Worm (Caenorhabditis elegans) whole organism, L2 larva: ENCODE results near the gene srlf-37.

Experiments used
- C34F6.9 ChIP-seq: fragments of 150-350 bp; optimal IDR thresholded peaks from 2 replicates; lab custom pipeline; 2014; ENCODE audit warnings: missing biosample characterization, missing genetic modification characterization
- F13H6.1 ChIP-seq: sonication (generic microtip); optimal IDR thresholded peaks from 2 replicates; lab custom pipeline; 2016; ENCODE audit warnings: missing genetic modification characterization, missing compliant biosample characterization
- R02D3.7 ChIP-seq: fragments of 150-350 bp; optimal IDR thresholded peaks from 2 replicates; lab custom pipeline; 2014; ENCODE audit warnings: missing biosample characterization, missing genetic modification characterization
- Y55F3AM.14 ChIP-seq: fragments of 200-800 bp; sonication (Bioruptor generic); optimal IDR thresholded peaks from 2 replicates; lab custom pipeline; 2018; ENCODE audit warnings: mild to moderate bottlenecking, missing genetic modification characterization, missing compliant biosample characterization
- ZK546.5 ChIP-seq: sonication (generic microtip); optimal IDR thresholded peaks from 2 replicates; lab custom pipeline; 2017; ENCODE audit warnings: missing biosample characterization, missing genetic modification characterization
- alr-1 ChIP-seq: fragments of 150-350 bp; optimal IDR thresholded peaks from 2 replicates; lab custom pipeline; 2014; ENCODE audit warnings: missing biosample characterization, missing genetic modification characterization
- aly-2 ChIP-seq: fragments of 150-350 bp; optimal IDR thresholded peaks from 2 replicates; lab custom pipeline; 2014; ENCODE audit warnings: missing biosample characterization, missing genetic modification characterization
- ama-1 ChIP-seq: fragments of 150-350 bp; optimal IDR thresholded peaks from 2 replicates; lab custom pipeline; 2018; ENCODE audit warnings: inconsistent platforms
- blmp-1 ChIP-seq: sonication (generic microtip); optimal IDR thresholded peaks from 2 replicates; lab custom pipeline; 2017; ENCODE audit warnings: missing genetic modification characterization, mild to moderate bottlenecking, missing compliant biosample characterization, antibody characterized with exemption, moderate library complexity; ENCODE audit not compliant: insufficient read depth
- ceh-82 ChIP-seq: fragments of 150-350 bp; optimal IDR thresholded peaks from 2 replicates; lab custom pipeline; 2014; ENCODE audit warnings: missing biosample characterization, missing genetic modification characterization
- dmd-4 ChIP-seq: sonication (generic microtip); optimal IDR thresholded peaks from 2 replicates; lab custom pipeline; 2017; ENCODE audit warnings: missing biosample characterization, missing genetic modification characterization
- egl-27 ChIP-seq: sonication (generic microtip); optimal IDR thresholded peaks from 3 replicates; lab custom pipeline; 2017; ENCODE audit warnings: missing biosample characterization, missing genetic modification reagents, missing genetic modification characterization
- elt-1 ChIP-seq: fragments of 150-350 bp; optimal IDR thresholded peaks from 2 replicates; lab custom pipeline; 2014; ENCODE audit warnings: missing biosample characterization, missing genetic modification characterization
- elt-3 ChIP-seq: sonication (generic microtip); optimal IDR thresholded peaks from 2 replicates; lab custom pipeline; 2017; ENCODE audit warnings: missing biosample characterization, missing genetic modification characterization
- fos-1 ChIP-seq: fragments of 150-350 bp; optimal IDR thresholded peaks from 2 replicates; lab custom pipeline; 2014; ENCODE audit warnings: missing biosample characterization, missing genetic modification characterization
- gmeb-1 ChIP-seq: fragments of 150-350 bp; optimal IDR thresholded peaks from 2 replicates; lab custom pipeline; 2014; ENCODE audit warnings: missing biosample characterization, missing genetic modification characterization
- lin-13 ChIP-seq: fragments of 150-350 bp; optimal IDR thresholded peaks from 2 replicates; lab custom pipeline; 2014; ENCODE audit warnings: missing biosample characterization, missing genetic modification reagents, missing genetic modification characterization
- lin-39 ChIP-seq: fragments of 150-350 bp; optimal IDR thresholded peaks from 2 replicates; lab custom pipeline; 2014; ENCODE audit warnings: missing biosample characterization, missing genetic modification reagents, missing genetic modification characterization
- mbf-1 ChIP-seq: sonication (generic microtip); optimal IDR thresholded peaks from 2 replicates; lab custom pipeline; 2017; ENCODE audit warnings: missing biosample characterization, missing genetic modification characterization
- mdl-1 ChIP-seq, 2 experiments: fragments of 150-350 bp in 1 of 2; sonication (generic microtip) in 1 of 2; optimal IDR thresholded peaks; 2 replicates each; lab custom pipeline; 2017; ENCODE audit warnings: missing biosample characterization in 2 of 2, missing genetic modification characterization in 2 of 2
- nhr-12 ChIP-seq: fragments of 150-350 bp; optimal IDR thresholded peaks from 2 replicates; lab custom pipeline; 2014; ENCODE audit warnings: missing biosample characterization, missing genetic modification characterization
- nhr-129 ChIP-seq: fragments of 150-350 bp; optimal IDR thresholded peaks from 2 replicates; lab custom pipeline; 2014; ENCODE audit warnings: missing biosample characterization, missing genetic modification characterization
- nhr-21 ChIP-seq: fragments of 150-350 bp; optimal IDR thresholded peaks from 2 replicates; lab custom pipeline; 2014; ENCODE audit warnings: missing biosample characterization, missing genetic modification characterization
- nhr-23 ChIP-seq: fragments of 150-350 bp; optimal IDR thresholded peaks from 2 replicates; lab custom pipeline; 2014; ENCODE audit warnings: missing biosample characterization, missing genetic modification reagents, missing genetic modification characterization
- nhr-237 ChIP-seq: fragments of 150-350 bp; optimal IDR thresholded peaks from 2 replicates; lab custom pipeline; 2014; ENCODE audit warnings: missing biosample characterization, missing genetic modification characterization
- nhr-6 ChIP-seq: fragments of 150-350 bp; optimal IDR thresholded peaks from 2 replicates; lab custom pipeline; 2014; ENCODE audit warnings: missing biosample characterization, missing genetic modification characterization
- nhr-77 ChIP-seq: fragments of 150-350 bp; optimal IDR thresholded peaks from 2 replicates; lab custom pipeline; 2014; ENCODE audit warnings: missing biosample characterization, missing genetic modification characterization
- sem-4 ChIP-seq: fragments of 150-350 bp; optimal IDR thresholded peaks from 2 replicates; lab custom pipeline; 2014; ENCODE audit warnings: missing biosample characterization, missing genetic modification reagents, missing genetic modification characterization
- skn-1 ChIP-seq: sonication (generic microtip); optimal IDR thresholded peaks from 2 replicates; lab custom pipeline; 2017; ENCODE audit warnings: missing biosample characterization, missing genetic modification characterization
- sma-3 ChIP-seq: sonication (generic microtip); optimal IDR thresholded peaks from 2 replicates; lab custom pipeline; 2016; ENCODE audit warnings: missing genetic modification reagents, missing genetic modification characterization, missing compliant biosample characterization
- sma-9 ChIP-seq, 2 experiments: fragments of 150-350 bp in 1 of 2; sonication (generic microtip) in 1 of 2; optimal IDR thresholded peaks; 2 replicates each; lab custom pipeline; 2014 to 2016; ENCODE audit warnings: missing genetic modification characterization in 2 of 2, mild to moderate bottlenecking in 1 of 2, missing biosample characterization in 1 of 2, missing compliant biosample characterization in 1 of 2, missing genetic modification reagents in 1 of 2, moderate library complexity in 1 of 2
- snpc-4 ChIP-seq: fragments of 150-350 bp; optimal IDR thresholded peaks from 2 replicates; lab custom pipeline; 2014; ENCODE audit warnings: missing biosample characterization, missing genetic modification characterization
- unc-39 ChIP-seq: fragments of 150-350 bp; optimal IDR thresholded peaks from 2 replicates; lab custom pipeline; 2014; ENCODE audit warnings: missing biosample characterization, missing genetic modification characterization
- unc-55 ChIP-seq: fragments of 150-350 bp; sonication (generic microtip); optimal IDR thresholded peaks from 3 replicates; lab custom pipeline; 2014; ENCODE audit warnings: missing biosample characterization, missing genetic modification reagents, missing genetic modification characterization
- zag-1 ChIP-seq: fragments of 150-350 bp; optimal IDR thresholded peaks from 2 replicates; lab custom pipeline; 2014; ENCODE audit warnings: missing biosample characterization, missing genetic modification characterization
- ztf-11 ChIP-seq: sonication (generic microtip); optimal IDR thresholded peaks from 2 replicates; lab custom pipeline; 2017; ENCODE audit warnings: missing biosample characterization, missing genetic modification characterization

srlf-37 gene

ce11 chrV:576918-577317, 27.1 kb downstream of the srlf-37 start:
- TF ChIP-seq zag-1: no peak
- no peak for TF ChIP-seq mbf-1 (tag; lab: Kevin White, UChicago)
- TF ChIP-seq ceh-82: no peak
- TF ChIP-seq nhr-6 (tag; lab: Kevin White, UChicago): no peak
- TF ChIP-seq dmd-4 (tag; lab: Kevin White, UChicago): no peak
- TF ChIP-seq nhr-237 (tag; lab: Kevin White, UChicago): no peak
- TF ChIP-seq gmeb-1 (tag; lab: Kevin White, UChicago): no peak
- no peak for TF ChIP-seq elt-3 (tag; lab: Kevin White, UChicago)
- no peak for TF ChIP-seq nhr-77 (tag; lab: Kevin White, UChicago)
- TF ChIP-seq egl-27 (tag; lab: Kevin White, UChicago): no peak
- no peak for TF ChIP-seq elt-1
- TF ChIP-seq ZK546.5 (tag; lab: Kevin White, UChicago): no peak
- no peak for TF ChIP-seq sma-3 (GFP tag; lab: Kevin White, UChicago)
- TF ChIP-seq lin-39 (tag; lab: Kevin White, UChicago): no peak
- no peak for TF ChIP-seq sem-4 (tag; lab: Kevin White, UChicago)

- TF ChIP-seq sem-4 (tag; lab: Kevin White, UChicago) (no peak), nhr-77 (tag; lab: Kevin White, UChicago) (no peak), R02D3.7 (no peak), sma-3 (GFP tag; lab: Kevin White, UChicago) (no peak), nhr-129 (tag; lab: Kevin White, UChicago) (no peak), C34F6.9 (tag; lab: Kevin White, UChicago) (no peak), ceh-82 (no peak), snpc-4 (tag; lab: Kevin White, UChicago) (no peak), blmp-1 (tag; lab: Kevin White, UChicago) (no peak), Y55F3AM.14 (GFP tag; lab: Kevin White, UChicago) (no peak), ztf-11 (tag; lab: Kevin White, UChicago) (no peak)
Measured at ce11 chrV:576070-576469, 27.9 kb downstream of the srlf-37 start, which contains the start of gene K06H6.5. K06H6.5 (plus strand) TSS chrV:576370.

ce11 chrV:574639-575038, 29.4 kb downstream of the srlf-37 start, which contains the start of gene C14C6.13:
C14C6.13 (minus strand) TSS chrV:574739.
- TF ChIP-seq lin-13: no peak
- no peak for TF ChIP-seq C34F6.9 (tag; lab: Kevin White, UChicago)
- no peak for TF ChIP-seq nhr-23 (tag; lab: Kevin White, UChicago)
- no peak for TF ChIP-seq aly-2
- no peak for TF ChIP-seq gmeb-1 (tag; lab: Kevin White, UChicago)
- no peak for TF ChIP-seq zag-1
- no peak for TF ChIP-seq ztf-11 (tag; lab: Kevin White, UChicago)
- TF ChIP-seq sma-9 (GFP tag; optimal IDR thresholded peaks at IDR 0.05; lab: Kevin White, UChicago): no peak
- TF ChIP-seq sma-9 (tag; optimal IDR thresholded peaks at IDR 0.05; lab: Kevin White, UChicago): no peak
- no peak for TF ChIP-seq fos-1 (tag; lab: Kevin White, UChicago)
- no peak for TF ChIP-seq nhr-6 (tag; lab: Kevin White, UChicago)
- no peak for TF ChIP-seq unc-39 (tag; lab: Kevin White, UChicago)
- TF ChIP-seq skn-1: no peak
- TF ChIP-seq blmp-1 (tag; lab: Kevin White, UChicago): no peak
- no peak for TF ChIP-seq ama-1 (lab: Kevin White, UChicago)
- TF ChIP-seq mdl-1 (tag; optimal IDR thresholded peaks at IDR 0.05; lab: Kevin White, UChicago): no peak
- no peak for TF ChIP-seq snpc-4 (tag; lab: Kevin White, UChicago)

- TF ChIP-seq unc-39 (tag; lab: Kevin White, UChicago): no peak
- TF ChIP-seq F13H6.1 (tag; lab: Kevin White, UChicago): no peak
- no peak for TF ChIP-seq nhr-21
- no peak for TF ChIP-seq ZK546.5 (tag; lab: Kevin White, UChicago)
- no peak for TF ChIP-seq nhr-12
- TF ChIP-seq elt-1: no peak
- no peak for TF ChIP-seq alr-1 (tag; lab: Kevin White, UChicago)
- TF ChIP-seq ama-1 (lab: Kevin White, UChicago): no peak
- no peak for TF ChIP-seq unc-55
- no peak for TF ChIP-seq gmeb-1 (tag; lab: Kevin White, UChicago)
- no peak for TF ChIP-seq aly-2
- TF ChIP-seq nhr-6 (tag; lab: Kevin White, UChicago): no peak
- TF ChIP-seq, all 48 proteins: peak for 0
Measured at ce11 chrV:568105-568504, 35.9 kb downstream of the srlf-37 start, which contains the start of gene sri-72. sri-72 (minus strand) TSS chrV:568205.
